Fruit fly (Drosophila melanogaster): ENCODE measurements around the gene CG2003.
A peak's percentile ranks its signal among the peaks of the same experiment; 100 is the strongest.

CG2003 gene

DNA sequence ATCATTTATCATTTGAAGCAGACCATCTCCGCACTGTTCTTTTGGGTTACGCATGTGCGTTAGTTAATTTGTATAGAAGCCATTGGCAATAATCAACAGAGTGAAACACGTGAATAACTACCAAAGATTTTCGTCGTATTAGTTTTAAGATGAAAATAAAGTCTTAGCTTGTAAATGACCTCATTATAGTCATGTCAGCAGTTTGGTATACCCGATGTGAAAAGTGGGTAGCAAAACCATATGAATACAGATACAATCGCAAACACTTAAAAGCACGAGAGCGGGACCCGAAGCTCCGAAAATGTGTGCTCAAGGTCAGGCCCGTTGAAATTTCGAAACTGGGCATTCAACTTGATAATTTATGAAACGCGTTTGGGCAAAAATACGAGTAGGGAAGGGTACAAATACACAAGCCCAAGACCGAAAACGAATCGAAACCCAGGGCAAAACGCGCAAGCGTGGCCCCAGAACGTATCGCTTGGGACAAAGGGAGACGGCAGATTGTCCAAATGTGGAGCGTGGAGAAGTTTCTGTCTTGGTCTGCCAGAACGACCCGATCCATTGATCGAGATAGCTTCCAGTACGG is at the start of gene CG2003:
CG2003 (plus strand) TSS at position 574 of the 586 bp plus-strand sequence.
- TF ChIP-seq dsf (GFP tag; optimal IDR thresholded peaks at IDR 0.05; ENCODE audit: borderline replicate concordance): no peak
- peak; percentile 88 for TF ChIP-seq fru (GFP tag; optimal IDR thresholded peaks at IDR 0.05)
- peak; percentile 60 for TF ChIP-seq HLH106 (tag; optimal IDR thresholded peaks at IDR 0.05)
- TF ChIP-seq OdsH (GFP tag; optimal IDR thresholded peaks at IDR 0.05): peak; percentile 88
- no peak for TF ChIP-seq usp (GFP tag; optimal IDR thresholded peaks at IDR 0.05)
- TF ChIP-seq Myc (optimal IDR thresholded peaks at IDR 0.05): no peak
- peak; percentile 90 for TF ChIP-seq woc (GFP tag; optimal IDR thresholded peaks at IDR 0.05)
- TF ChIP-seq CrebA (GFP tag; optimal IDR thresholded peaks at IDR 0.05; ENCODE audit: borderline replicate concordance): peak; percentile 50
- peak; percentile 80 for TF ChIP-seq br (GFP tag; optimal IDR thresholded peaks at IDR 0.05)
- TF ChIP-seq dmrt93B (GFP tag; optimal IDR thresholded peaks at IDR 0.05): peak; percentile 54
- TF ChIP-seq Hnf4 (GFP tag; optimal IDR thresholded peaks at IDR 0.05): peak; percentile 65
- TF ChIP-seq brk (GFP tag; optimal IDR thresholded peaks at IDR 0.05): peak; percentile 36
- no peak for TF ChIP-seq Abd-B (GFP tag; optimal IDR thresholded peaks at IDR 0.05)
- TF ChIP-seq sage (GFP tag; optimal IDR thresholded peaks at IDR 0.05): no peak
- TF ChIP-seq Jra (GFP tag; optimal IDR thresholded peaks at IDR 0.05): no peak
- TF ChIP-seq foxo (GFP tag; optimal IDR thresholded peaks at IDR 0.05): peak; percentile 7 to 71
- peak; percentile 24 for TF ChIP-seq CG32264 (GFP tag; optimal IDR thresholded peaks at IDR 0.05)
- peak; percentile 86 for TF ChIP-seq rgr (GFP tag; optimal IDR thresholded peaks at IDR 0.05)
- TF ChIP-seq N (GFP tag; optimal IDR thresholded peaks at IDR 0.05): no peak
- TF ChIP-seq GATAd (GFP tag; optimal IDR thresholded peaks at IDR 0.05): no peak
- TF ChIP-seq Vsx2 (GFP tag; optimal IDR thresholded peaks at IDR 0.05; ENCODE audit: partially characterized antibody): peak; percentile 53
- no peak for TF ChIP-seq Hr83 (GFP tag; optimal IDR thresholded peaks at IDR 0.05; ENCODE audit: poor library complexity, severe bottlenecking)
- no peak for TF ChIP-seq tai (GFP tag; optimal IDR thresholded peaks at IDR 0.05)
- no peak for TF ChIP-seq lola (GFP tag; optimal IDR thresholded peaks at IDR 0.05)
- no peak for TF ChIP-seq Dfd (GFP tag; optimal IDR thresholded peaks at IDR 0.05)
- peak; percentile 30 for TF ChIP-seq sv (GFP tag; optimal IDR thresholded peaks at IDR 0.05)
- peak; percentile 52 for TF ChIP-seq Dif (GFP tag; optimal IDR thresholded peaks at IDR 0.05; ENCODE audit: partially characterized antibody)
- TF ChIP-seq Hr78 (GFP tag; optimal IDR thresholded peaks at IDR 0.05): no peak
- peak; percentile 91 for TF ChIP-seq ey (GFP tag; optimal IDR thresholded peaks at IDR 0.05)
- peak; percentile 86 for TF ChIP-seq h (GFP tag; optimal IDR thresholded peaks at IDR 0.05)
- TF ChIP-seq Rel (GFP tag; optimal IDR thresholded peaks at IDR 0.05): peak; percentile 2
- TF ChIP-seq Rel (tag; optimal IDR thresholded peaks at IDR 0.05): no peak
- peak; percentile 18 for TF ChIP-seq pan (optimal IDR thresholded peaks at IDR 0.05)
- no peak for TF ChIP-seq Mio (GFP tag; optimal IDR thresholded peaks at IDR 0.05)
- TF ChIP-seq dl (GFP tag; optimal IDR thresholded peaks at IDR 0.05; ENCODE audit: insufficient read depth in 1 of 2, partially characterized antibody in 2 of 2): no peak
- TF ChIP-seq jim (GFP tag; optimal IDR thresholded peaks at IDR 0.05): no peak
- peak; percentile 77 for TF ChIP-seq psq (GFP tag; optimal IDR thresholded peaks at IDR 0.05)
- no peak for TF ChIP-seq CG9705 (GFP tag; optimal IDR thresholded peaks at IDR 0.05)
- peak; percentile 10 for TF ChIP-seq Sp1 (GFP tag; optimal IDR thresholded peaks at IDR 0.05)

DNA sequence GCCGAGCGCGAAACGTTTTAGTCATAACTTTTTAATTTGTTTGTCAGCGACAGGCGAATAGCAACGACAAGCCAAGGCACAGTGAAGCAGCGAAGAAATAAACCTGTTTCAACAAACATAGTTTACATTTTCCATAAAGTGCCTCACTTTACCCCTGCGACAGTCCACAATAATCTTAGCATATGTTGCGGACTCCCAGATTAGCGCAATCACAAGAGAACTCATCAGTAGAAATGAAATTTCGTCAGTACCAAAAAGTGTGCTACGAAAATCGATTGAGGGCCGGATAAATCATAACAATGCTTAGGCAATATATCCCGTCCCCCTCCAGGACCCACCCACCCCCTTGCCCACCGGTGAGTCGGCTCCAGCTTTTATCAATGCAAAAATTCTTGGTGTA is 49.5 kb upstream of the CG2003 start:
- TF ChIP-seq tai (GFP tag; optimal IDR thresholded peaks at IDR 0.05) (no peak), Myc (optimal IDR thresholded peaks at IDR 0.05) (peak; percentile 13), sage (GFP tag; optimal IDR thresholded peaks at IDR 0.05) (no peak), dsf (GFP tag; optimal IDR thresholded peaks at IDR 0.05; ENCODE audit: borderline replicate concordance) (no peak), Vsx2 (GFP tag; optimal IDR thresholded peaks at IDR 0.05; ENCODE audit: partially characterized antibody) (peak; percentile 54), N (GFP tag; optimal IDR thresholded peaks at IDR 0.05) (peak; percentile 52)

All from whole organism, wandering third instar larva.